Worm (Caenorhabditis elegans): Measurements from ENCODE around the gene srbc-50.

- TF ChIP-seq him-1 (tag; optimal IDR thresholded peaks at IDR 0.05) (no peak), W03F9.2 (tag; optimal IDR thresholded peaks at IDR 0.05) (no peak)
Measured at ce11 chrV:15796087-15796486, 28.7 kb downstream of the srbc-50 start, which contains the start of gene nhr-223.
